Worm (Caenorhabditis elegans): ENCODE data around the gene eif-3.B.

The eif-3.B gene

DNA sequence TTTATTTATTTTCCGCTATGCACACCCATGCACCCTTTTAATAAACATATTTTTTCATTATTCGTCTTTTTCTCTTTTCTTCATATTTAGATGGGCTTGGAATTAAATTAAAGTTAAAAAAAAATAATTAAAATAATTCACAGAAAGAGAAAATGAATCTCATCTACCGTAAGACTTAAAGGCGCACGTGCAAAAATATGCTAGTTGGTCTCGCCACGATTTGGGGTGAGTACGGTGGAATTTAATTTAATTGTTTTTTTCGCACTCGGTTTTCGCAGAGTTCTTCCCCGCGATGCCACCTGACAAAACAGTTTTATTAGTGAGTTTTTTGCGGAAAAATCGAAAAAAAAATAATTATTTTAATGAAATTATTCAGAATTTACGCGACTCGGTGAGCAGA lies 17.1 kb upstream of the eif-3.B start, which contains the start of gene Y54E2A.8:
Gene Y54E2A.8, plus strand, starts transcription at position 254 of the 400 bp plus-strand sequence.
- TF ChIP-seq dve-1 (tag; optimal IDR thresholded peaks at IDR 0.05) (no peak), nfya-1 (tag; optimal IDR thresholded peaks at IDR 0.05) (no peak), sdc-2 (tag; optimal IDR thresholded peaks at IDR 0.05) (no peak), K02D7.2 (tag; optimal IDR thresholded peaks at IDR 0.05) (no peak), fax-1 (tag; optimal IDR thresholded peaks at IDR 0.05) (no peak), ceh-18 (tag; optimal IDR thresholded peaks at IDR 0.05) (no peak), ceh-24 (tag; optimal IDR thresholded peaks at IDR 0.05) (no peak), mec-3 (tag; optimal IDR thresholded peaks at IDR 0.05; ENCODE audit: borderline replicate concordance) (no peak), C08G9.2 (tag; optimal IDR thresholded peaks at IDR 0.05) (no peak), lin-11 (tag; optimal IDR thresholded peaks at IDR 0.05) (no peak), hlh-8 (tag; optimal IDR thresholded peaks at IDR 0.05) (no peak), C38D4.7 (GFP tag; optimal IDR thresholded peaks at IDR 0.05) (no peak), ceh-31 (tag; optimal IDR thresholded peaks at IDR 0.05) (no peak), hlh-15 (tag; optimal IDR thresholded peaks at IDR 0.05) (no peak), pat-9 (tag; optimal IDR thresholded peaks at IDR 0.05) (no peak), che-1 (tag; optimal IDR thresholded peaks at IDR 0.05) (no peak), ceh-9 (tag; optimal IDR thresholded peaks at IDR 0.05) (no peak), hlh-6 (tag; optimal IDR thresholded peaks at IDR 0.05) (no peak)

DNA sequence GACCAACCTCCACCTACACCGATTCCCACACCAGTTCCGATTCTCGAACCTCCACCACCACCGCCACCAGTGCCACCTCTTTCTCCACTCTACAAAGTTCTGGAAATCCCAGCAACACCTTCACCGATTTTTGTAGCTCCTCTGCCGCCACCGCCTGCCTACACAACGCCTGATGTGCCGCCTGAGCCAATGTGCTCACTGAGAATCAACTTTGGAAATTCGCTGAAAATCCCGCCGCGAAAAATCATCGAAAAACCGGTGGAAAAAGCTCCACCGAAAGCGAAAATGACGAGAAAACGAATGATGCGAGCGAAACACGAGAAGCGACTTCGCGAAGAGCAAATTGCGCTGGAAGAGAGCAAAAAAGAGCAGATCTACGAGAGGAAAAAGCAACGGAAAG lies 15.4 kb upstream of the eif-3.B start:
- TF ChIP-seq tbx-2 (tag; optimal IDR thresholded peaks at IDR 0.05): no peak
- TF ChIP-seq dve-1 (tag; optimal IDR thresholded peaks at IDR 0.05): no peak
- no peak for TF ChIP-seq ceh-9 (tag; optimal IDR thresholded peaks at IDR 0.05)
- TF ChIP-seq pqm-1 (tag; optimal IDR thresholded peaks at IDR 0.05): no peak
- no peak for TF ChIP-seq ahr-1 (tag; optimal IDR thresholded peaks at IDR 0.05)
- no peak for TF ChIP-seq odd-2 (tag; optimal IDR thresholded peaks at IDR 0.05)
- TF ChIP-seq ceh-14 (tag; optimal IDR thresholded peaks at IDR 0.05): no peak
- no peak for TF ChIP-seq ama-1 (optimal IDR thresholded peaks at IDR 0.05)

DNA sequence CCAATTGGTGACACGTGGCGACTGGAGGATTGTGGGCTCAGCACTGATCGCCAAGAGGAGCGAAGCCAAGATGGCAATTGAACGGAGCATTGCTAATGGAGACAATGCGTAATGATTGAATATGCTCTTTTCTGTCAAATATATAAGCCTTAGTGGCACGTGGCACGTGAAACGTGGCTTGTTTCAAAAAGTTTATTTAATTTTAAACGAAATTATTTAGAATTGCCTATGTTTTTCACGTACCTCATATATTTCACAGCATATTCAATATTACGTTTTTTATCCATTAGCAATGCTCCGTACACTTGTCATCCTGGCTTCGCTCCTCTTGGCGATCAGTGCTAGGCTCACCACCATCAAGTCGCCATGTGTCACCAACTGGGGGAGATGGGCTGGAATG lies 9.3 kb upstream of the eif-3.B start, which contains the start of gene Y54E2A.9:
Gene Y54E2A.9, minus strand, starts transcription at position 101 of the 400 bp plus-strand sequence.
- no peak for TF ChIP-seq ceh-9 (tag; optimal IDR thresholded peaks at IDR 0.05)
- TF ChIP-seq sox-2 (GFP tag; IDR thresholded peaks at IDR 0.05): no peak
- TF ChIP-seq ahr-1 (tag; optimal IDR thresholded peaks at IDR 0.05): no peak
- no peak for TF ChIP-seq hlh-8 (tag; optimal IDR thresholded peaks at IDR 0.05)

DNA sequence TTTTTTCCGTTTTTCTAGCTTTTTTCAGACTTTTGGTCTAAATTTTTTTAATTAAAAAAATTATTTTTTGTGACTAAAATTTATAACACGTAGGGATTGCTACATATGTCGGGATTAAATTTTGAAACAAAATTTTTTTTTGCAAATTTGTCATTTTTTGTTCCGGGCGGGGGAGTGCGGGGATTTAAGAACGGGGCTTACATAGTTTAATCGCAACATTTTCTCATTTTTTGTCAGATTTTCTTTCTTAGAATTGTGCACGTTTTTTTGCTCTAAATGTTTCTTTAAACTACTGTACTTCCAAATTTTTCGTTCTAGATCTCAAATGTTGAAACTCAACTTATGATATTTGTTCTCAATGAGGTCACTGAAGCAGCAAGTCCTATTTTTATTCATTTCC lies 4.5 kb upstream of the eif-3.B start, which contains the start of gene Y54E2A.10:
Gene Y54E2A.10, plus strand, starts transcription at position 301 of the 400 bp plus-strand sequence.
- no peak for TF ChIP-seq pros-1 (tag; optimal IDR thresholded peaks at IDR 0.05)
- no peak for TF ChIP-seq che-1 (tag; optimal IDR thresholded peaks at IDR 0.05)
- TF ChIP-seq elt-4 (tag; optimal IDR thresholded peaks at IDR 0.05): no peak
- no peak for TF ChIP-seq sox-2 (GFP tag; IDR thresholded peaks at IDR 0.05)
- TF ChIP-seq ceh-45 (GFP tag; IDR thresholded peaks at IDR 0.05): no peak
- no peak for TF ChIP-seq hlh-15 (tag; optimal IDR thresholded peaks at IDR 0.05)
- no peak for TF ChIP-seq ets-4 (tag; optimal IDR thresholded peaks at IDR 0.05)
- no peak for TF ChIP-seq pat-9 (tag; optimal IDR thresholded peaks at IDR 0.05)
- TF ChIP-seq unc-86 (tag; optimal IDR thresholded peaks at IDR 0.05): no peak
- no peak for TF ChIP-seq dve-1 (tag; optimal IDR thresholded peaks at IDR 0.05)
- TF ChIP-seq ceh-34 (tag; optimal IDR thresholded peaks at IDR 0.05): no peak
- TF ChIP-seq elt-2 (tag; optimal IDR thresholded peaks at IDR 0.05): no peak
- TF ChIP-seq odd-2 (tag; optimal IDR thresholded peaks at IDR 0.05): no peak
- no peak for TF ChIP-seq dmd-4 (tag; optimal IDR thresholded peaks at IDR 0.05; ENCODE audit: borderline replicate concordance)
- TF ChIP-seq nhr-232 (tag; optimal IDR thresholded peaks at IDR 0.05): no peak

DNA sequence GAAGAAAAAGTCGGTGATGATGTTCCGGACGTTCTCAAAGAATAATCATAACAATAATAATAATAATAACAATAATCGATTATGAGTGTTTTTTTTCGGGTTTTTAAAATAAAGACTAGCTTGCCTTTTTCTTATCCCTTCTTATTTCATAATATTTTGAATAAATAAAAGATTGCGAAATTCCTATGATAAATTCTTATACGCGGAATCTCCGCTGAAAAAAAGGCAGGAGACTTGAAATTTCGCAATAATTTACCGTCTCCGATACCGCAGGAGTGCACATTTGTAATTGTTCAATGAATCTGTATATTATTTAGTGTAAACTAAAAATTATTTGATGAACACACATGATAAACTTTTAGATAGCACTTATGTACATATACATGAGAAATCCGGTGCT lies 2.7 kb upstream of the eif-3.B start:
- TF ChIP-seq lin-11 (tag; optimal IDR thresholded peaks at IDR 0.05) (no peak), ama-1 (optimal IDR thresholded peaks at IDR 0.05) (no peak), pag-3 (tag; optimal IDR thresholded peaks at IDR 0.05; ENCODE audit: borderline replicate concordance) (no peak), tbx-7 (tag; optimal IDR thresholded peaks at IDR 0.05) (no peak), Y22D7AL.16 (tag; optimal IDR thresholded peaks at IDR 0.05) (no peak), unc-86 (tag; optimal IDR thresholded peaks at IDR 0.05) (no peak), ahr-1 (tag; optimal IDR thresholded peaks at IDR 0.05) (no peak)

Measured in whole organism, late embryonic.